Worm (Caenorhabditis elegans) whole organism, L4 larva: ENCODE measurements around the gene Y17G7B.21.
A peak's percentile ranks its signal among the peaks of the same experiment; 100 is the strongest.

ENCODE experiments used
- aha-1 ChIP-seq: fragments of 150-350 bp; peaks from one replicate; lab custom pipeline; 2014; ENCODE audit warnings: missing biosample characterization, missing genetic modification characterization
- hlh-11 ChIP-seq: fragments of 200-800 bp; sonication (Bioruptor generic); optimal IDR thresholded peaks from 2 replicates; lab custom pipeline; 2018; ENCODE audit warnings: mild to moderate bottlenecking, missing genetic modification characterization, missing compliant biosample characterization
- lsy-2 ChIP-seq, 2 experiments: fragments of 150-350 bp in 1 of 2; sonication (generic microtip) in 1 of 2; optimal IDR thresholded peaks; 2 replicates each; lab custom pipeline; 2014 to 2017; ENCODE audit warnings: missing biosample characterization in 2 of 2, missing genetic modification characterization in 2 of 2
- nhr-25 ChIP-seq: sonication (generic microtip); optimal IDR thresholded peaks from 2 replicates; lab custom pipeline; 2017; ENCODE audit warnings: missing genetic modification characterization, mild to moderate bottlenecking, missing compliant biosample characterization, antibody characterized with exemption, moderate library complexity, borderline replicate concordance; ENCODE audit not compliant: insufficient read depth
- pha-4 ChIP-seq, 2 experiments: fragments of 150-350 bp in 1 of 2; fragments of 200-800 bp in 1 of 2; sonication (Bioruptor generic) in 1 of 2; IDR thresholded peaks in 1 of 2; optimal IDR thresholded peaks in 1 of 2; 2 replicates each; pipeline versions ENCODE4 v1.3.6 to Lab custom; 2014 to 2022; ENCODE audit warnings: missing genetic modification characterization in 2 of 2, missing genetic modification reagents in 2 of 2, missing biosample characterization in 1 of 2, missing compliant biosample characterization in 1 of 2
- snpc-4 ChIP-seq: fragments of 150-350 bp; optimal IDR thresholded peaks from 2 replicates; lab custom pipeline; 2014; ENCODE audit warnings: missing biosample characterization, missing genetic modification characterization
- unc-62 ChIP-seq, 3 experiments: fragments of 150-350 bp in 1 of 3; sonication (generic microtip); optimal IDR thresholded peaks in 2 of 3; peaks in 1 of 3; 1 replicate in 1 of 3; 2 replicates in 2 of 3; lab custom pipeline; 2014 to 2017; ENCODE audit warnings: missing biosample characterization in 3 of 3, missing genetic modification characterization in 3 of 3, missing genetic modification reagents in 3 of 3, missing genotype in 1 of 3

The Y17G7B.21 gene

ce11 chrII:11926501-11926900 is 51.0 kb downstream of the Y17G7B.21 start:
- TF ChIP-seq lsy-2 (tag; optimal IDR thresholded peaks at IDR 0.05; lab: Kevin White, UChicago) = peak in 1 of 2 experiments; percentile 85
- no peak for TF ChIP-seq hlh-11 (tag; lab: Kevin White, UChicago)
- peak; percentile 33 for TF ChIP-seq nhr-25

ce11 chrII:11925203-11925602 is 52.3 kb downstream of the Y17G7B.21 start:
- TF ChIP-seq unc-62 (GFP tag; optimal IDR thresholded peaks at IDR 0.05 in 1 of 2; lab: Kevin White, UChicago) = peak in 1 of 2 experiments; percentile 12
- no peak for TF ChIP-seq unc-62 (tag; optimal IDR thresholded peaks at IDR 0.05; lab: Kevin White, UChicago)
- TF ChIP-seq snpc-4 (tag; lab: Kevin White, UChicago) = no peak
- TF ChIP-seq aha-1 (tag; lab: Kevin White, UChicago) = peak; percentile 87
- no peak for TF ChIP-seq pha-4 (GFP tag; IDR thresholded peaks at IDR 0.05; lab: Robert Waterston, UW)
- TF ChIP-seq pha-4 (tag; optimal IDR thresholded peaks at IDR 0.05; lab: Kevin White, UChicago) = peak; percentile 27
